Worm (Caenorhabditis elegans) whole organism, L3 larva: ENCODE results near the gene T19D12.6.
A peak's percentile ranks its signal among the peaks of the same experiment; 100 is the strongest.
"Not testable (repeated sequence)": the region's sequence is repeated elsewhere in the genome, so short reads cannot be mapped to it uniquely, and the experiment has no call there.

Experiments used
- ZK546.5 ChIP-seq: sonication (generic microtip); optimal IDR thresholded peaks from 2 replicates; lab custom pipeline; 2017; ENCODE audit warnings: missing biosample characterization, missing genetic modification characterization
- ama-1 ChIP-seq: fragments of 150-350 bp; optimal IDR thresholded peaks from 2 replicates; lab custom pipeline; 2018
- ceh-16 ChIP-seq: sonication (generic microtip); optimal IDR thresholded peaks from 2 replicates; lab custom pipeline; 2017; ENCODE audit warnings: missing biosample characterization, missing genetic modification characterization
- ceh-28 ChIP-seq: fragments of 150-350 bp; optimal IDR thresholded peaks from 2 replicates; lab custom pipeline; 2014; ENCODE audit warnings: missing biosample characterization, missing genetic modification reagents, missing genetic modification characterization
- egl-27 ChIP-seq: sonication (generic microtip); optimal IDR thresholded peaks from 4 replicates; lab custom pipeline; 2017; ENCODE audit warnings: missing biosample characterization, missing genetic modification reagents, missing genetic modification characterization
- elt-1 ChIP-seq: fragments of 150-350 bp; optimal IDR thresholded peaks from 2 replicates; lab custom pipeline; 2014; ENCODE audit warnings: missing biosample characterization, missing genetic modification characterization
- elt-2 ChIP-seq: sonication (generic microtip); optimal IDR thresholded peaks from 2 replicates; lab custom pipeline; 2016; ENCODE audit warnings: missing genetic modification reagents, mild to moderate bottlenecking, missing genetic modification characterization, missing compliant biosample characterization
- elt-3 ChIP-seq, 3 experiments: fragments of 150-350 bp in 1 of 3; sonication (generic microtip) in 2 of 3; optimal IDR thresholded peaks; 2 replicates in 2 of 3; 4 replicates in 1 of 3; lab custom pipeline; 2014 to 2017; ENCODE audit warnings: missing biosample characterization in 3 of 3, missing genetic modification characterization in 3 of 3
- eor-1 ChIP-seq, 2 experiments: fragments of 150-350 bp; optimal IDR thresholded peaks; 2 replicates each; lab custom pipeline; 2014 to 2018; ENCODE audit warnings: missing biosample characterization in 2 of 2, missing genetic modification characterization in 2 of 2
- fkh-10 ChIP-seq: sonication (generic microtip); optimal IDR thresholded peaks from 2 replicates; lab custom pipeline; 2017; ENCODE audit warnings: missing biosample characterization, missing genetic modification reagents, missing genetic modification characterization
- fkh-2 ChIP-seq: fragments of 150-350 bp; optimal IDR thresholded peaks from 2 replicates; lab custom pipeline; 2014; ENCODE audit warnings: missing biosample characterization, missing genetic modification reagents, missing genetic modification characterization
- fos-1 ChIP-seq: fragments of 150-350 bp; optimal IDR thresholded peaks from 2 replicates; lab custom pipeline; 2014; ENCODE audit warnings: missing biosample characterization, missing genetic modification characterization
- lin-39 ChIP-seq: fragments of 150-350 bp; optimal IDR thresholded peaks from 2 replicates; lab custom pipeline; 2018; ENCODE audit warnings: missing biosample characterization, missing genetic modification reagents, missing genetic modification characterization
- lsy-12 ChIP-seq: sonication (generic microtip); optimal IDR thresholded peaks from 2 replicates; lab custom pipeline; 2016; ENCODE audit warnings: mild to moderate bottlenecking, missing genetic modification characterization, missing compliant biosample characterization
- mdl-1 ChIP-seq: fragments of 150-350 bp; optimal IDR thresholded peaks from 2 replicates; lab custom pipeline; 2014; ENCODE audit warnings: missing biosample characterization, missing genetic modification characterization
- nfya-1 ChIP-seq: sonication (generic microtip); optimal IDR thresholded peaks from 2 replicates; lab custom pipeline; 2017; ENCODE audit warnings: missing genetic modification characterization, mild to moderate bottlenecking, missing compliant biosample characterization, antibody characterized with exemption, moderate library complexity; ENCODE audit not compliant: insufficient read depth
- nhr-12 ChIP-seq: fragments of 150-350 bp; optimal IDR thresholded peaks from 2 replicates; lab custom pipeline; 2014; ENCODE audit warnings: missing biosample characterization, missing genetic modification characterization
- nhr-23 ChIP-seq: fragments of 150-350 bp; optimal IDR thresholded peaks from 2 replicates; lab custom pipeline; 2014; ENCODE audit warnings: missing biosample characterization, missing genetic modification reagents, missing genetic modification characterization
- nhr-25 ChIP-seq: sonication (generic microtip); optimal IDR thresholded peaks from 2 replicates; lab custom pipeline; 2017; ENCODE audit warnings: missing biosample characterization, missing genetic modification characterization
- nhr-28 ChIP-seq: fragments of 150-350 bp; optimal IDR thresholded peaks from 2 replicates; lab custom pipeline; 2014; ENCODE audit warnings: missing biosample characterization, missing genetic modification characterization
- nhr-43 ChIP-seq: sonication (generic microtip); optimal IDR thresholded peaks from 2 replicates; lab custom pipeline; 2016; ENCODE audit warnings: mild to moderate bottlenecking, missing genetic modification characterization, missing compliant biosample characterization; ENCODE audit not compliant: poor library complexity, severe bottlenecking
- nhr-67 ChIP-seq: fragments of 150-350 bp; optimal IDR thresholded peaks from 2 replicates; lab custom pipeline; 2014; ENCODE audit warnings: missing biosample characterization, missing genetic modification characterization
- nhr-77 ChIP-seq: fragments of 150-350 bp; optimal IDR thresholded peaks from 2 replicates; lab custom pipeline; 2014; ENCODE audit warnings: missing biosample characterization, missing genetic modification characterization
- pha-4 ChIP-seq: fragments of 150-350 bp; optimal IDR thresholded peaks from 2 replicates; lab custom pipeline; 2014; ENCODE audit warnings: missing biosample characterization, missing genetic modification reagents, missing genetic modification characterization
- pqm-1 ChIP-seq: fragments of 150-350 bp; optimal IDR thresholded peaks from 2 replicates; lab custom pipeline; 2017; ENCODE audit warnings: missing biosample characterization, missing genetic modification characterization, inconsistent platforms
- sea-2 ChIP-seq: fragments of 150-350 bp; sonication (generic microtip); optimal IDR thresholded peaks from 4 replicates; lab custom pipeline; 2014; ENCODE audit warnings: missing biosample characterization, missing genetic modification reagents, missing genetic modification characterization
- tbx-2 ChIP-seq: sonication (generic microtip); optimal IDR thresholded peaks from 2 replicates; lab custom pipeline; 2016; ENCODE audit warnings: mild to moderate bottlenecking, missing genetic modification characterization, missing compliant biosample characterization
- unc-39 ChIP-seq: sonication (generic microtip); optimal IDR thresholded peaks from 4 replicates; lab custom pipeline; 2017; ENCODE audit warnings: missing biosample characterization, missing genetic modification characterization
- ztf-11 ChIP-seq: fragments of 150-350 bp; optimal IDR thresholded peaks from 2 replicates; lab custom pipeline; 2014; ENCODE audit warnings: missing biosample characterization, missing genetic modification characterization
- ztf-4 ChIP-seq: fragments of 150-350 bp; optimal IDR thresholded peaks from 2 replicates; lab custom pipeline; 2014; ENCODE audit warnings: missing biosample characterization, missing genetic modification characterization

Gene T19D12.6

DNA sequence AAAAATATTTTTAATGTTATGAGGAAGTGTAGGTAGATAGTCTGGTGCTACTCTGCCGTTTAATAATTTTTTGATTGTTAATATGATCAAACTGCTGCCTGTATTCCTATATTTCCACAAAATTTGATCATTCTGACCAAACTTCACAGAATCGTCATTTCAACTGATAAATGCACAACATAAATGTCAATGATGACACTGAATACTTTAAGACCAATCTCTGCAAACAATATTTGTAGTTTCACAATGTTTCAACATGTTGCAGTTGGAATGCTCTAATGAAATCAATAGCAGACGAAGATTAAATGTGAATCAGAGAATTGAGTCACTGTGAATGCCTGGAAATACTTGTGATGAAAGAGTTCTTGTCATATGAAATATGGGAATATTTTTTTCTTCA, 13.1 kb downstream of the T19D12.6 start:
- TF ChIP-seq lin-39 (tag; lab: Kevin White, UChicago) (no peak), elt-2 (tag; lab: Kevin White, UChicago) (peak; percentile 14)

DNA sequence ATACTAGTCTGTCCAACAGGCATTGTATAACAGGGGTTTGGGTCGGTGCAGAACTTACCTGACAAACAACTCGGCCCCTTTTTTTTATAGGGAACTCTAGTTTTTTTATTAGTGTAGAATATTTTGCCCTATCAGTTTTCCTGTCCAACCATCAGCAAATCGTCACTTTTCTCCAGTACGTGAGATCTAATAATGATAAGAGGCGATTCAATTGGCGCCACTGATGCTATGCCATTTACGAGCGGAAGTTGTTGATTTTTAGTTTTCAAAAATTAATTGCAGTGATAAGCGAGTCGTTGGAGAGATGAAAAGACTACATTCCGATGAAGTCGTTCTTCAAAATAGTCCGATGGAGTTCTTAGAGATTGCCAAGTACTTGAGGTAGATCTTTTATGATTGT, 14.5 kb downstream of the T19D12.6 start:
- TF ChIP-seq sea-2 (no peak), elt-2 (tag; lab: Kevin White, UChicago) (peak; percentile 58), ztf-4 (tag; lab: Kevin White, UChicago) (no peak), pqm-1 (tag; lab: Kevin White, UChicago) (peak; percentile 10)

DNA sequence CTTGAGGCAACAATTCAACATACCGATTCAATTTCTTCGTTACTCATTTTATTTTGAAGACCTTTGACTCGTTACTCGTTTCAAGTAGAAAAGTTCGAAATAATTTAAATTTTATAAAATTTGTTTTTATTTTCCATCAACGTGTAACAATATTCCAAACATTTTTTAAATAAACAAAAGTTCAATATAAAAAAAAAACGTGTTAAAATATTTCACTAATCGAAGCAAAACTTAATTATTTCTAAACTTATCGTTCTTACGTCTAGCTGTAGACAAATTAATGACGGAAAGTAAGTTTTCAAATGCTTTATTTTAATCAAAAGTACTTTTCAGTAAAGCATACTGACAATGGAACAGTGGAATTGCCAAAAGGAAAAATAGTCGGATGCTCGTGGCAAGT, 15.7 kb downstream of the T19D12.6 start, which contains the start of the genes F54H5.5 and F54H5.2:
TSS of gene F54H5.5 (minus strand) at position 101 of the 400 bp plus-strand sequence.
TSS of gene F54H5.2 (plus strand) at position 303 of the 400 bp plus-strand sequence.
- not testable (repeated sequence) for TF ChIP-seq nhr-77, nhr-25, ZK546.5 (tag; lab: Kevin White, UChicago)

DNA sequence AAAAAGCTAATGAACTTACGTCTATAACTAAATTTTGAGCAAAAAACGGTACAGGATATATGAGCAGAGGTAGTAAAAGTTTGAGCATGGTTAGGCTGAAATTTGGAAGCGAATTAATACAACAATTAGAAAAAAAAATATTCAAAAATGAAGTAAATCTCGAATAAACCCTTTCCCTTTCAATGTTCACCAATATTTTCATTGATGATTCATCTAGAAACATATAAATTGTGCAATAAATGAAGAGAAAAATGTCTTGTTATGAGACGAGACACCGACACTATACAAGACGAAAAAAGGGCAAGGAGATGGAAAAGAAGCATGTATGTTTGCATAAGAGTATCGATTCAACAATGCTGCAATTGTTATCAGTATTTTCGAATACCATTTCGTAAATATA, 17.6 kb downstream of the T19D12.6 start, which contains the start of gene F54H5.14:
TSS of gene F54H5.14 (minus strand) at position 101 of the 400 bp plus-strand sequence.
- TF ChIP-seq nhr-12 (tag; lab: Kevin White, UChicago) (no peak), nhr-77 (tag; lab: Kevin White, UChicago) (no peak), pqm-1 (tag; lab: Kevin White, UChicago) (peak; percentile 30), nfya-1 (no peak), elt-2 (tag; lab: Kevin White, UChicago) (peak; percentile 45), nhr-28 (tag; lab: Kevin White, UChicago) (no peak), egl-27 (tag; lab: Kevin White, UChicago) (no peak), pha-4 (tag; lab: Kevin White, UChicago) (peak; percentile 44)

DNA sequence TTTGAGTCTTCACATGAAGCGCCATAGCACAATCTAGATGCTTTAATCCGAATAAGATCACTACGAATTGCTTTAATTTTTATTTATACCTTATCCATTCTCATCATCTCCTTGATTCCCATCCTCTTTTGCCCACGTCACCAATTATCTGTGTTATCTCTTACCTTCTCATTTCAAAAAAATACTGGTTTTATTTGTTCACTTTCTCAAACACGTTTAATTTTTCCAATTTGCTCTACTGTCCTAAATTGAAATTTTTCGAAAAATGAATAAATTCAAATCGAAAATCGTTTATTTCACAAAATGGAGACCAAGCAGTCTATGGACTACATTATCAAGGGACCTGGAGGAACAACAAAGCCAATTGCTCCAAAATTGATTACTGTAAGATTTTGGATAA, 21.0 kb downstream of the T19D12.6 start, which contains the start of gene F54H5.3:
TSS of gene F54H5.3 (plus strand) at position 301 of the 400 bp plus-strand sequence.
- no peak for TF ChIP-seq fos-1
- TF ChIP-seq nhr-67 (tag; lab: Kevin White, UChicago), result no peak
- no peak for TF ChIP-seq ceh-16 (tag; lab: Kevin White, UChicago)
- no peak for TF ChIP-seq nfya-1
- no peak for TF ChIP-seq nhr-23 (tag; lab: Kevin White, UChicago)
- TF ChIP-seq unc-39 (tag; lab: Kevin White, UChicago), result no peak
- TF ChIP-seq nhr-77 (tag; lab: Kevin White, UChicago), result no peak
- no peak for TF ChIP-seq elt-1 (tag; lab: Kevin White, UChicago)
- no peak for TF ChIP-seq fkh-2 (tag; lab: Kevin White, UChicago)
- TF ChIP-seq fkh-10, result no peak
- TF ChIP-seq lsy-12 (tag; lab: Kevin White, UChicago), result no peak
- no peak for TF ChIP-seq ama-1 (lab: Kevin White, UChicago)
- no peak for TF ChIP-seq elt-2 (tag; lab: Kevin White, UChicago)
- TF ChIP-seq sea-2, result no peak
- TF ChIP-seq ztf-11, result no peak
- TF ChIP-seq nhr-28 (tag; lab: Kevin White, UChicago), result no peak
- TF ChIP-seq mdl-1 (tag; lab: Kevin White, UChicago), result no peak

DNA sequence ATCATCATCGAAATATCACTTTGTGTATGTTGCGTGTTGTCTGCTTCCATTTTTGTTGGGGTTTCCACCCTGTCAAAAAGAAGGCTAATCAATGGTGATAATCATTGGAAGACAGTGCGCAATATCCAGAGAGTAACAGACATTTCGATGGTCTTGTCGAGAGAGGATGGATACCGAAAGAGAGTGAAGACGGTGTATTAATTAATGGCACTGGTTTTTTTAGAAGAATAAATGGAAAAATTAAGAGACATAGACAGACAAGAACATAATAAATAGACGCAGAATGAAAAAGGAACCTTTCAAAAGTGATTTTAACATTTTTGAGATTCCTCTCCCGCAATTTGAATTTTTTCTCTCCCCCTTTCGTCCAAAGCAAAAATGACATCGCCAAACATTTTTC, 23.9 kb downstream of the T19D12.6 start:
- TF ChIP-seq nhr-67 (tag; lab: Kevin White, UChicago) (no peak), nhr-25 (tag; lab: Kevin White, UChicago) (peak; percentile 10), mdl-1 (tag; lab: Kevin White, UChicago) (no peak), ceh-28 (peak; percentile 4), tbx-2 (tag; lab: Kevin White, UChicago) (no peak), nhr-43 (tag; lab: Kevin White, UChicago) (peak; percentile 19), elt-3 (tag; optimal IDR thresholded peaks at IDR 0.05; lab: Kevin White, UChicago) (peak in 1 of 3 experiments; percentile 27), nhr-23 (tag; lab: Kevin White, UChicago) (peak; percentile 46), eor-1 (tag; optimal IDR thresholded peaks at IDR 0.05; lab: Kevin White, UChicago) (no peak), egl-27 (tag; lab: Kevin White, UChicago) (no peak)
- TF ChIP-seq, all 47 proteins: peak for 5
